Worm (Caenorhabditis elegans) whole organism, dauer: ENCODE data around the gene chmp-7.

Source experiments
- unc-62 ChIP-seq: sonication (generic microtip); optimal IDR thresholded peaks from 2 replicates; lab custom pipeline; 2017; ENCODE audit warnings: missing biosample characterization, missing genetic modification reagents, missing genetic modification characterization

The chmp-7 gene

ce11 chrII:9054604-9055003 lies at the start of gene chmp-7:
Gene chmp-7 (plus strand): TSS chrII:9054972.
- TF ChIP-seq unc-62, result no peak

- TF ChIP-seq unc-62, result no peak
Observed at ce11 chrII:9005067-9005466, 49.7 kb upstream of the chmp-7 start, which contains the start of gene F44G4.7. Gene F44G4.7 (minus strand): TSS chrII:9005167.

- no peak for TF ChIP-seq unc-62
Observed at ce11 chrII:9007741-9008140, 47.0 kb upstream of the chmp-7 start.

- no peak for TF ChIP-seq unc-62
Observed at ce11 chrII:9009976-9010702, 44.6 kb upstream of the chmp-7 start.

ce11 chrII:9010708-9011107 lies 44.1 kb upstream of the chmp-7 start:
- TF ChIP-seq unc-62, result no peak

ce11 chrII:9013341-9013740 lies 41.4 kb upstream of the chmp-7 start:
- TF ChIP-seq unc-62, result no peak

ce11 chrII:9014188-9014587 lies 40.6 kb upstream of the chmp-7 start:
- no peak for TF ChIP-seq unc-62

- no peak for TF ChIP-seq unc-62
Observed at ce11 chrII:9014877-9015505, 39.8 kb upstream of the chmp-7 start.

ce11 chrII:9017628-9018027 lies 37.1 kb upstream of the chmp-7 start:
- no peak for TF ChIP-seq unc-62

ce11 chrII:9019704-9020103 lies 35.1 kb upstream of the chmp-7 start, which contains the start of gene dep-1:
Gene dep-1 (minus strand): TSS chrII:9019798.
- no peak for TF ChIP-seq unc-62

ce11 chrII:9021625-9022024 lies 33.1 kb upstream of the chmp-7 start:
- no peak for TF ChIP-seq unc-62

- no peak for TF ChIP-seq unc-62
Observed at ce11 chrII:9024312-9024711, 30.5 kb upstream of the chmp-7 start.

- no peak for TF ChIP-seq unc-62
Observed at ce11 chrII:9026348-9026747, 28.4 kb upstream of the chmp-7 start.

ce11 chrII:9028096-9028495 lies 26.7 kb upstream of the chmp-7 start:
- TF ChIP-seq unc-62, result no peak

ce11 chrII:9029218-9029672 lies 25.5 kb upstream of the chmp-7 start, which contains the start of gene F37B12.1:
Gene F37B12.1 (minus strand): TSS chrII:9029268.
- TF ChIP-seq unc-62, result no peak

ce11 chrII:9031891-9032290 lies 22.9 kb upstream of the chmp-7 start:
- TF ChIP-seq unc-62, result no peak

- TF ChIP-seq unc-62, result no peak
Observed at ce11 chrII:9033034-9033433, 21.7 kb upstream of the chmp-7 start.

- TF ChIP-seq unc-62, result no peak
Observed at ce11 chrII:9038201-9038600, 16.6 kb upstream of the chmp-7 start, which contains the start of gene gcs-1. Gene gcs-1 (minus strand): TSS chrII:9038301.
